Worm (Caenorhabditis elegans) whole organism, L4/young adult: ENCODE results near the gene mon-2.

Experiments used
- W03F9.2 ChIP-seq: fragments of 150-350 bp; optimal IDR thresholded peaks from 2 replicates; lab custom pipeline; 2014; ENCODE audit warnings: missing biosample characterization, missing genetic modification characterization
- dao-5 ChIP-seq: sonication (generic microtip); optimal IDR thresholded peaks from 2 replicates; lab custom pipeline; 2016; ENCODE audit warnings: missing genotype, missing genetic modification characterization, moderate library complexity, missing compliant biosample characterization
- him-1 ChIP-seq: sonication (generic microtip); optimal IDR thresholded peaks from 2 replicates; lab custom pipeline; 2016; ENCODE audit warnings: missing genotype, missing genetic modification reagents, missing genetic modification characterization, missing compliant biosample characterization

Gene mon-2

ce11 chrIV:12084587-12084986 is 12.0 kb upstream of the mon-2 start:
- TF ChIP-seq dao-5 (tag; lab: Kevin White, UChicago) (no peak), him-1 (tag; lab: Kevin White, UChicago) (no peak), W03F9.2 (tag; lab: Kevin White, UChicago) (no peak)

DNA sequence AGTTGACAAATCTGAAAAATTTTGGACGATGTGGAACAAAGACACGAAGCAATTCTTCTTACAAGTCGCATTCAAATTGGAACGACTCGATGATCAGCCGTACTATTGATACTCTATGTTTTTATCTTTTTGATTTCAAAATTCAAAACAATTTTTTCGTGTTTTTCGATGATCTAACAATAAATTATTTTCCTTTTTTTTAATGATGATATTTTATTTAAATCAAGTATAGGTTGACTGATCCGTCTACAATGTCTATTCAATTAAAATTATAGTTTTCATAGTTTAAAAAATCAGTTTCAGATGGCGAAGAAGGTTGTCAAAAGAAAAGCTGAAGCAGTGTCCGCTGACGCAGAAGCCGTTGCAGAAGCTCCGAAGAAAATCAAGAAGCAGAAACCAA is 11.5 kb upstream of the mon-2 start, which contains the start of gene rbm-34:
TSS of gene rbm-34 (plus strand) at position 301 of the 400 bp plus-strand sequence.
- TF ChIP-seq W03F9.2 (tag; lab: Kevin White, UChicago) = no peak
- no peak for TF ChIP-seq dao-5 (tag; lab: Kevin White, UChicago)
- TF ChIP-seq him-1 (tag; lab: Kevin White, UChicago) = no peak

DNA sequence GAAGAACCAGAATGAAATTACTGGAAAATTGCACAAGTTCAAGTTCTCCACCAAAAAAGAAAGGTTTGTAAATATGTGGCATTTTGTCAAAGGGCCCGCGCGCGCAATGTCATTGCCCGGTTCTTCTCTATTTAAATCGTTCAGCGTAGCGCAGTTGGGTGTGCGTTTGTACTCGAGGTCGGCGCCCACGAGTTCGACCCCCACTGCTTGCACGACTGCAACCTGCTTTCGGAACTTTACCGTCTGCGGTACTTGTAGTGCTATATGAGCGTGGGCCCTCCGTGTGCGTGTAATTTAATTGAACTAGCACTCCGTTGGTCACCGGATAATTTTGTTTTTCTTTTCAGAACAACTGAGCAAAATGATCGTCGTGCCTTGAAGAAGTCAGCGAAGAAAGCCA is 10.1 kb upstream of the mon-2 start:
- peak; percentile 36 for TF ChIP-seq him-1 (tag; lab: Kevin White, UChicago)
- TF ChIP-seq W03F9.2 (tag; lab: Kevin White, UChicago) = peak; percentile 12
- peak; percentile 70 for TF ChIP-seq dao-5 (tag; lab: Kevin White, UChicago)

- TF ChIP-seq him-1 (tag; lab: Kevin White, UChicago) (no peak), dao-5 (tag; lab: Kevin White, UChicago) (no peak), W03F9.2 (tag; lab: Kevin White, UChicago) (no peak)
Observed at ce11 chrIV:12088898-12089297, 7.7 kb upstream of the mon-2 start.

DNA sequence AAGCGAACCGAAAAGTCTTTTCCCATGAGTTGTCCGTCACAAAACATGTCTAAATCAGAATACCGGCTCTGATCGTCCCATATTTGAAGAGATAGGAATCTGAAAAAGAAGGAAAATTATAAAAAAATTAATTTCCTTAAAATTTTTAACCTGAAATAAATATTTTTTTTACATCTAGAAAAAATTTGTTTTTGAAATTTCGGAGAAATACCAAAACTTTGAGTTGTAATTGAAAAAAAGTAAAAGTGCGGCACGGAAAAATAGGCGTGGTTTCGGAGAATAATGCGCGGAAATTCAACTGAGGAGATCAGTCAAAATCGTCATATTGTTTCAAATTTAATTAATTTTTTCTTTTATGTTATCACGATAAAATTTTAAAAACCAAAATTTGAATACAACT is 7.0 kb upstream of the mon-2 start, which contains the start of gene F11A10.6:
TSS of gene F11A10.6 (minus strand) at position 101 of the 400 bp plus-strand sequence.
- no peak for TF ChIP-seq dao-5 (tag; lab: Kevin White, UChicago)
- TF ChIP-seq him-1 (tag; lab: Kevin White, UChicago) = no peak
- TF ChIP-seq W03F9.2 (tag; lab: Kevin White, UChicago) = no peak

ce11 chrIV:12092113-12092512 is 4.5 kb upstream of the mon-2 start, which contains the start of gene mig-32:
mig-32 (minus strand) TSS chrIV:12092213.
- no peak for TF ChIP-seq him-1 (tag; lab: Kevin White, UChicago)

DNA sequence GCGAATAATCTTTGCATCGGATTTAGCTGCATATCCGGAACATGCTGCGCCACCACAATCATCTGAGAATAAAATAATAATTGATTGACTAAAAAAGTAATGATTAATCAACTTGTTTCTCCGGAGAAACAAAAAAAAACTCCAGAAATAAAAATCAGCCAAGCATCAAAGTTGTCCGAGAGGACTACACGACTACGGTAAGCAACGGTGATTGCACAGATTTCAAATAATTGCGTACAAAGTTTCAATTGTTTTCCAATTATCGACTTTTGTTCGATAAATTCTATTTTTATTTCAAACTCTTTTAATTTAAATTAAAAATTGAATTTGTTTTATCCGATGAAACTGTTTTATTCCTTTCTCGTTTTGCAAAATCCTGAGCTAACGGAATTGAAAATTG is 3.2 kb upstream of the mon-2 start, which contains the start of gene cpsf-4:
TSS of gene cpsf-4 (minus strand) at position 62 of the 400 bp plus-strand sequence.
- TF ChIP-seq him-1 (tag; lab: Kevin White, UChicago) = no peak
- TF ChIP-seq dao-5 (tag; lab: Kevin White, UChicago) = no peak
- TF ChIP-seq W03F9.2 (tag; lab: Kevin White, UChicago) = no peak

DNA sequence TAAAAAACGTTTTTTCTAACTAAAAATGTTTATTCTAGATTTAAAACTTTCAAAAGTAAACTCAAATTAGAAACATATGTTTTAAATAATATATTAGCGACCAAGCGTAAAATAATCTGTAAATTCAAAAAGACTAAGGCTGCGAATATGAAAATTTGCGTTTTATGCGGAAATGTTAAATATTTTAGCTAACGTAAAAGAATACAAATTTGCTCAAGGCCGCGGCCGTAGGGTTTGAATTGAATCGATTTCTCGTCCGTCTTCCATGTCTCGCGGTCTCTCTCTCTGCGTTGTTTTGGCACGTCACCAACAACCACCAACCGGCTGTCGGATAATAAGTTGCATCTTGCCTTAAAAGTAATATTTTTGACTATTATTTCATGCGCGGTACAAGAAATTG is 2.8 kb upstream of the mon-2 start, which contains the start of gene F11A10.5:
TSS of gene F11A10.5 (plus strand) at position 301 of the 400 bp plus-strand sequence.
- no peak for TF ChIP-seq dao-5 (tag; lab: Kevin White, UChicago)
- no peak for TF ChIP-seq him-1 (tag; lab: Kevin White, UChicago)
- no peak for TF ChIP-seq W03F9.2 (tag; lab: Kevin White, UChicago)

DNA sequence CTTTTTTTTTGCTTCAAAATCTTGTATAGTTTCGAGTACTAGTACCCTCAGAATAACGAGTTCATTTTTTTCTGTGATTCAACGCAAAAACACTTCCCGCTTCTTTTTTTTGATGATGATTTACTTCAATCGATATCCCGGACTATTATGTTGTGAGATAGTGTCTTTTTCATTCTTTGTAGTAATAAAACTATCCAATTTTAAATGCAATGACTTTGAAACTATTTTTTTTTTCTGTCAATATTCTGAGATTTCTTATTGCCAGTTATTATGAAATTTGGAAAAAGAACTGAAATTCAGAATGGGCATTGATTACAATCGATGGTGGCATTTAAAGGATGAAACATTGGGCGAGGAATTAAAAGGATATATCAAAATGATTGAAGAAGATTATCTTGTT is 9.0 kb downstream of the mon-2 start, which contains the start of gene M18.3:
TSS of gene M18.3 (plus strand) at position 301 of the 400 bp plus-strand sequence.
- TF ChIP-seq W03F9.2 (tag; lab: Kevin White, UChicago) (no peak), him-1 (tag; lab: Kevin White, UChicago) (no peak), dao-5 (tag; lab: Kevin White, UChicago) (no peak)

ce11 chrIV:12108984-12109657 is 12.5 kb downstream of the mon-2 start:
- TF ChIP-seq dao-5 (tag; lab: Kevin White, UChicago) (no peak), him-1 (tag; lab: Kevin White, UChicago) (no peak), W03F9.2 (tag; lab: Kevin White, UChicago) (no peak)

DNA sequence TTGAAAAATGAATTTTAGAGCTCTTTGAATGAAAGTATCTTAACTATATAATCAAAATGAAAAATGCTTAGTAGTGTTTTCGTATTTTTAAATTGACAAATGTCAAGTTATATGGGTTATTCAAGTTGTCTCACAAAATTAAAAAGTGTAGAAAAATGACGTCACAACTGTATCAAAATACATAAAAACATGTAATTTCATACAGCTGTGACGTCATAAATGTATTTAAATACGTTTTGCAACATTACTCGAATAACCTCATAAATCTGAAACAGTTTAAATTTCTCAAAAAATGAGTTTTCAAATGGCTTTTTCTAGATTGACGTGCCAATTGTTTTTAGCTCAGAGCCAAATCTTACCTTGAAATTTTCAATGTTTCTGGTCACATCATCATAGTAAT is 13.2 kb downstream of the mon-2 start:
- TF ChIP-seq W03F9.2 (tag; lab: Kevin White, UChicago) (no peak), him-1 (tag; lab: Kevin White, UChicago) (no peak), dao-5 (tag; lab: Kevin White, UChicago) (no peak)

ce11 chrIV:12110339-12110738 is 13.8 kb downstream of the mon-2 start, which contains the start of gene col-129:
col-129 (minus strand) TSS chrIV:12110439.
- TF ChIP-seq dao-5 (tag; lab: Kevin White, UChicago) (no peak), W03F9.2 (tag; lab: Kevin White, UChicago) (no peak), him-1 (tag; lab: Kevin White, UChicago) (no peak)

ce11 chrIV:12111477-12111876 is 14.9 kb downstream of the mon-2 start, which contains the start of gene dlc-2:
dlc-2 (minus strand) TSS chrIV:12111577.
- no peak for TF ChIP-seq W03F9.2 (tag; lab: Kevin White, UChicago)
- TF ChIP-seq him-1 (tag; lab: Kevin White, UChicago) = no peak
- no peak for TF ChIP-seq dao-5 (tag; lab: Kevin White, UChicago)

DNA sequence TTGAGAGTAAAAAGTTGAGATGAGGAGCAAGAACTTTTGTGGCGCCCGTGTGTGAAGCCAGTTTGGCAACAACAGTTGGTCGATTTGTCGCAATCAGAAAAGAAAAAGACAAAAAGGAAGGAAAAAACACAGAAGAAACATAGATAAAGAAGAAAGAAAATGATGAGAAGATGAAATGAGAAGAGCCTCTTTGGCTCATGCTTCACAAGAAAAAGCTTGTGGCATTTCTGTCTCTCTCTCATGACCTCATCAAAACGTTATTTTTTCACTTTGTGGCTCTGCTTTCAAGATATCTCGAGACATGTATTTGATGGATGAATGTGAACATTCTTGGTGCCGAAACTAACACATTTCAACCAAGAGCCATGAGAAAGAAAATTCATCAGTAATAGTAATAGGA is 16.5 kb downstream of the mon-2 start:
- TF ChIP-seq dao-5 (tag; lab: Kevin White, UChicago) (no peak), him-1 (tag; lab: Kevin White, UChicago) (no peak), W03F9.2 (tag; lab: Kevin White, UChicago) (no peak)
